Fruit fly (Drosophila melanogaster): ENCODE measurements around the gene Sprn.

Sprn gene

dm6 chr3L:11888910-11889309, 10.0 kb downstream of the Sprn start, which contains the start of gene CG5897:
TSS of gene CG5897 (minus strand) at chr3L:11889010.
- no peak for TF ChIP-seq sv (GFP tag; optimal IDR thresholded peaks at IDR 0.05)
- no peak for TF ChIP-seq Mio (GFP tag; optimal IDR thresholded peaks at IDR 0.05)
- no peak for TF ChIP-seq foxo (GFP tag; optimal IDR thresholded peaks at IDR 0.05)
- TF ChIP-seq Rel (GFP tag; optimal IDR thresholded peaks at IDR 0.05) = no peak
- no peak for TF ChIP-seq Rel (tag; optimal IDR thresholded peaks at IDR 0.05)
- TF ChIP-seq usp (GFP tag; optimal IDR thresholded peaks at IDR 0.05) = no peak
- TF ChIP-seq dmrt93B (GFP tag; optimal IDR thresholded peaks at IDR 0.05) = no peak
- no peak for TF ChIP-seq CG9705 (GFP tag; optimal IDR thresholded peaks at IDR 0.05)
- TF ChIP-seq Hr83 (GFP tag; optimal IDR thresholded peaks at IDR 0.05; ENCODE audit: poor library complexity, severe bottlenecking) = no peak
- TF ChIP-seq woc (GFP tag; optimal IDR thresholded peaks at IDR 0.05) = no peak
- TF ChIP-seq sage (GFP tag; optimal IDR thresholded peaks at IDR 0.05) = no peak
- TF ChIP-seq br (GFP tag; optimal IDR thresholded peaks at IDR 0.05) = no peak
- TF ChIP-seq N (GFP tag; optimal IDR thresholded peaks at IDR 0.05) = no peak
- TF ChIP-seq Dfd (GFP tag; optimal IDR thresholded peaks at IDR 0.05) = no peak
- no peak for TF ChIP-seq dl (GFP tag; optimal IDR thresholded peaks at IDR 0.05; ENCODE audit: insufficient read depth in 1 of 2, partially characterized antibody in 2 of 2)

- TF ChIP-seq CrebA (GFP tag; optimal IDR thresholded peaks at IDR 0.05; ENCODE audit: borderline replicate concordance) = no peak
Measured at dm6 chr3L:11892766-11893165, 13.9 kb downstream of the Sprn start.

- TF ChIP-seq N (GFP tag; optimal IDR thresholded peaks at IDR 0.05) (no peak), ey (GFP tag; optimal IDR thresholded peaks at IDR 0.05) (peak; percentile 13), HLH106 (tag; optimal IDR thresholded peaks at IDR 0.05) (peak; percentile 25), jim (GFP tag; optimal IDR thresholded peaks at IDR 0.05) (no peak), woc (GFP tag; optimal IDR thresholded peaks at IDR 0.05) (no peak), foxo (GFP tag; optimal IDR thresholded peaks at IDR 0.05) (peak in 1 of 2 experiments; percentile 12), Myc (optimal IDR thresholded peaks at IDR 0.05) (no peak), h (GFP tag; optimal IDR thresholded peaks at IDR 0.05) (peak; percentile 8), sage (GFP tag; optimal IDR thresholded peaks at IDR 0.05) (no peak), rgr (GFP tag; optimal IDR thresholded peaks at IDR 0.05) (peak; percentile 15), Abd-B (GFP tag; optimal IDR thresholded peaks at IDR 0.05) (no peak), Mio (GFP tag; optimal IDR thresholded peaks at IDR 0.05) (no peak), Hr78 (GFP tag; optimal IDR thresholded peaks at IDR 0.05) (no peak), fru (GFP tag; optimal IDR thresholded peaks at IDR 0.05) (peak; percentile 23)
Measured at dm6 chr3L:11896756-11897155, 17.8 kb downstream of the Sprn start.

- no peak for TF ChIP-seq Mio (GFP tag; optimal IDR thresholded peaks at IDR 0.05)
- TF ChIP-seq rgr (GFP tag; optimal IDR thresholded peaks at IDR 0.05) = no peak
- TF ChIP-seq Jra (GFP tag; optimal IDR thresholded peaks at IDR 0.05) = no peak
- TF ChIP-seq Myc (optimal IDR thresholded peaks at IDR 0.05) = peak; percentile 84
- TF ChIP-seq pan (optimal IDR thresholded peaks at IDR 0.05) = no peak
- peak; percentile 47 for TF ChIP-seq N (GFP tag; optimal IDR thresholded peaks at IDR 0.05)
- peak; percentile 35 for TF ChIP-seq lola (GFP tag; optimal IDR thresholded peaks at IDR 0.05)
- TF ChIP-seq ey (GFP tag; optimal IDR thresholded peaks at IDR 0.05) = no peak
- no peak for TF ChIP-seq HLH106 (tag; optimal IDR thresholded peaks at IDR 0.05)
- TF ChIP-seq GATAd (GFP tag; optimal IDR thresholded peaks at IDR 0.05) = no peak
- TF ChIP-seq Vsx2 (GFP tag; optimal IDR thresholded peaks at IDR 0.05; ENCODE audit: partially characterized antibody) = peak; percentile 70
- peak; percentile 21 for TF ChIP-seq Dif (GFP tag; optimal IDR thresholded peaks at IDR 0.05; ENCODE audit: partially characterized antibody)
- no peak for TF ChIP-seq h (GFP tag; optimal IDR thresholded peaks at IDR 0.05)
- no peak for TF ChIP-seq CrebA (GFP tag; optimal IDR thresholded peaks at IDR 0.05; ENCODE audit: borderline replicate concordance)
Measured at dm6 chr3L:11918217-11918616, 39.3 kb downstream of the Sprn start.

- no peak for TF ChIP-seq woc (GFP tag; optimal IDR thresholded peaks at IDR 0.05)
- no peak for TF ChIP-seq Dif (GFP tag; optimal IDR thresholded peaks at IDR 0.05; ENCODE audit: partially characterized antibody)
- no peak for TF ChIP-seq Hr78 (GFP tag; optimal IDR thresholded peaks at IDR 0.05)
- TF ChIP-seq Vsx2 (GFP tag; optimal IDR thresholded peaks at IDR 0.05; ENCODE audit: partially characterized antibody) = no peak
Measured at dm6 chr3L:11921213-11921612, 42.3 kb downstream of the Sprn start, which contains the start of gene CG11588. TSS of gene CG11588 (plus strand) at chr3L:11921513.

dm6 chr3L:11924657-11925056, 45.7 kb downstream of the Sprn start, which contains the start of gene SdhAL:
TSS of gene SdhAL (minus strand) at chr3L:11924757.
- TF ChIP-seq br (GFP tag; optimal IDR thresholded peaks at IDR 0.05) (no peak), usp (GFP tag; optimal IDR thresholded peaks at IDR 0.05) (no peak), CG9705 (GFP tag; optimal IDR thresholded peaks at IDR 0.05) (no peak), Rel (GFP tag; optimal IDR thresholded peaks at IDR 0.05) (no peak), Rel (tag; optimal IDR thresholded peaks at IDR 0.05) (no peak), Dfd (GFP tag; optimal IDR thresholded peaks at IDR 0.05) (no peak), N (GFP tag; optimal IDR thresholded peaks at IDR 0.05) (no peak), Dif (GFP tag; optimal IDR thresholded peaks at IDR 0.05; ENCODE audit: partially characterized antibody) (no peak), HLH106 (tag; optimal IDR thresholded peaks at IDR 0.05) (no peak), GATAd (GFP tag; optimal IDR thresholded peaks at IDR 0.05) (no peak), brk (GFP tag; optimal IDR thresholded peaks at IDR 0.05) (no peak), dl (GFP tag; optimal IDR thresholded peaks at IDR 0.05; ENCODE audit: insufficient read depth in 1 of 2, partially characterized antibody in 2 of 2) (no peak), fru (GFP tag; optimal IDR thresholded peaks at IDR 0.05) (no peak), sage (GFP tag; optimal IDR thresholded peaks at IDR 0.05) (no peak), woc (GFP tag; optimal IDR thresholded peaks at IDR 0.05) (no peak), pan (optimal IDR thresholded peaks at IDR 0.05) (no peak)

Data from whole organism, wandering third instar larva.